Worm (Caenorhabditis elegans) whole organism, L1 larva: Measurements from ENCODE around the gene F47C12.8.

Source experiments
- C16A3.4 ChIP-seq: fragments of 150-350 bp; optimal IDR thresholded peaks from 2 replicates; lab custom pipeline; 2014; ENCODE audit warnings: missing biosample characterization, missing genetic modification characterization
- C34B4.2 ChIP-seq: sonication (generic microtip); optimal IDR thresholded peaks from 2 replicates; lab custom pipeline; 2017; ENCODE audit warnings: mild to moderate bottlenecking, missing genetic modification characterization, missing compliant biosample characterization
- Y116A8C.19 ChIP-seq: sonication (generic microtip); optimal IDR thresholded peaks from 2 replicates; lab custom pipeline; 2016; ENCODE audit warnings: missing compliant biosample characterization, missing genetic modification characterization, borderline replicate concordance
- aha-1 ChIP-seq: fragments of 150-350 bp; optimal IDR thresholded peaks from 2 replicates; lab custom pipeline; 2014; ENCODE audit warnings: missing biosample characterization, missing genetic modification characterization
- alr-1 ChIP-seq: fragments of 200-800 bp; sonication (Bioruptor generic); optimal IDR thresholded peaks from 2 replicates; lab custom pipeline; 2018; ENCODE audit warnings: borderline replicate concordance, mild to moderate bottlenecking, missing genetic modification characterization, missing compliant biosample characterization
- ama-1 ChIP-seq: fragments of 150-350 bp; optimal IDR thresholded peaks from 2 replicates; lab custom pipeline; 2014
- ceh-8 ChIP-seq: fragments of 200-800 bp; sonication (Bioruptor generic); optimal IDR thresholded peaks from 2 replicates; lab custom pipeline; 2018; ENCODE audit warnings: mild to moderate bottlenecking, missing genetic modification characterization, moderate library complexity, missing compliant biosample characterization
- ceh-82 ChIP-seq, 3 experiments: fragments of 150-350 bp in 1 of 3; sonication (generic microtip) in 2 of 3; optimal IDR thresholded peaks; 2 replicates each; lab custom pipeline; 2014 to 2017; ENCODE audit warnings: missing biosample characterization in 3 of 3, missing genetic modification characterization in 3 of 3
- dpl-1 ChIP-seq, 3 experiments: fragments of 150-350 bp in 2 of 3; sonication (generic microtip) in 1 of 3; optimal IDR thresholded peaks; 2 replicates each; lab custom pipeline; 2014 to 2017; ENCODE audit warnings: missing biosample characterization in 3 of 3, missing genetic modification characterization in 3 of 3, missing genetic modification reagents in 3 of 3
- dsc-1 ChIP-seq: sonication (generic microtip); optimal IDR thresholded peaks from 2 replicates; lab custom pipeline; 2016; ENCODE audit warnings: mild to moderate bottlenecking, missing genetic modification characterization, missing compliant biosample characterization
- efl-1 ChIP-seq, 4 experiments: fragments of 150-350 bp; optimal IDR thresholded peaks in 3 of 4; peaks in 1 of 4; 1 replicate in 1 of 4; 2 replicates in 3 of 4; lab custom pipeline; 2014; ENCODE audit warnings: missing biosample characterization in 2 of 4, missing genetic modification characterization in 2 of 4, missing genetic modification reagents in 2 of 4
- elt-2 ChIP-seq: sonication (generic microtip); optimal IDR thresholded peaks from 2 replicates; lab custom pipeline; 2016; ENCODE audit warnings: missing genetic modification characterization, mild to moderate bottlenecking, inconsistent platforms, missing compliant biosample characterization, missing genetic modification reagents
- elt-3 ChIP-seq, 6 experiments: fragments of 150-350 bp in 1 of 6; sonication (generic microtip); optimal IDR thresholded peaks; 2 replicates each; lab custom pipeline; 2017 to 2018; ENCODE audit warnings: missing biosample characterization in 6 of 6, missing genetic modification characterization in 6 of 6, inconsistent platforms in 1 of 6
- ets-5 ChIP-seq: fragments of 200-800 bp; sonication (Bioruptor generic); IDR thresholded peaks from 2 replicates; pipeline ENCODE4 v1.3.6; 2022; ENCODE audit warnings: missing genetic modification characterization, missing compliant biosample characterization
- fkh-8 ChIP-seq: sonication (generic microtip); optimal IDR thresholded peaks from 2 replicates; lab custom pipeline; 2016; ENCODE audit warnings: mild to moderate bottlenecking, missing genetic modification characterization, missing compliant biosample characterization
- fos-1 ChIP-seq: fragments of 150-350 bp; optimal IDR thresholded peaks from 2 replicates; lab custom pipeline; 2014; ENCODE audit warnings: missing biosample characterization, missing genetic modification characterization
- grh-1 ChIP-seq: fragments of 200-800 bp; sonication (Bioruptor generic); IDR thresholded peaks from 2 replicates; pipeline ENCODE4 v1.3.6; 2022; ENCODE audit warnings: missing genetic modification reagents, missing genetic modification characterization, missing compliant biosample characterization
- hpl-2 ChIP-seq: fragments of 150-350 bp; optimal IDR thresholded peaks from 2 replicates; lab custom pipeline; 2014; ENCODE audit warnings: missing biosample characterization, missing genetic modification reagents, missing genetic modification characterization
- irx-1 ChIP-seq: sonication (generic microtip); optimal IDR thresholded peaks from 2 replicates; lab custom pipeline; 2016; ENCODE audit warnings: missing genetic modification characterization, missing compliant biosample characterization
- lin-14 ChIP-seq: fragments of 200-800 bp; sonication (Bioruptor generic); optimal IDR thresholded peaks from 2 replicates; lab custom pipeline; 2018; ENCODE audit warnings: mild to moderate bottlenecking, missing genetic modification characterization, moderate library complexity, missing compliant biosample characterization
- lin-15B ChIP-seq: fragments of 150-350 bp; sonication (generic microtip); optimal IDR thresholded peaks from 3 replicates; lab custom pipeline; 2014; ENCODE audit warnings: missing biosample characterization, missing genetic modification characterization
- lin-35 ChIP-seq, 2 experiments: fragments of 150-350 bp; optimal IDR thresholded peaks; 2 replicates each; lab custom pipeline; 2014; ENCODE audit warnings: missing biosample characterization in 2 of 2, missing genetic modification characterization in 2 of 2, missing genetic modification reagents in 2 of 2
- lin-39 ChIP-seq: fragments of 150-350 bp; optimal IDR thresholded peaks from 2 replicates; lab custom pipeline; 2014; ENCODE audit warnings: missing biosample characterization, missing genetic modification reagents, missing genetic modification characterization
- lir-3 ChIP-seq: sonication (generic microtip); optimal IDR thresholded peaks from 2 replicates; lab custom pipeline; 2016; ENCODE audit warnings: mild to moderate bottlenecking, missing genetic modification characterization, moderate library complexity, missing compliant biosample characterization; ENCODE audit not compliant: poor library complexity
- lsy-2 ChIP-seq, 2 experiments: fragments of 150-350 bp; optimal IDR thresholded peaks; 2 replicates each; lab custom pipeline; 2014; ENCODE audit warnings: missing biosample characterization in 2 of 2, missing genetic modification characterization in 2 of 2
- mab-9 ChIP-seq: fragments of 200-800 bp; sonication (Bioruptor generic); IDR thresholded peaks from 2 replicates; pipeline ENCODE4 v1.3.6; 2022; ENCODE audit warnings: missing genetic modification reagents, missing genetic modification characterization, missing compliant biosample characterization
- mdl-1 ChIP-seq, 2 experiments: fragments of 150-350 bp; optimal IDR thresholded peaks; 2 replicates each; lab custom pipeline; 2014 to 2017; ENCODE audit warnings: missing biosample characterization in 2 of 2, missing genetic modification characterization in 2 of 2, inconsistent platforms in 1 of 2
- mef-2 ChIP-seq: fragments of 150-350 bp; optimal IDR thresholded peaks from 2 replicates; lab custom pipeline; 2014; ENCODE audit warnings: missing biosample characterization, missing genetic modification characterization
- mep-1 ChIP-seq: fragments of 150-350 bp; optimal IDR thresholded peaks from 2 replicates; lab custom pipeline; 2014; ENCODE audit warnings: missing biosample characterization, missing genetic modification characterization
- nhr-11 ChIP-seq: fragments of 150-350 bp; optimal IDR thresholded peaks from 2 replicates; lab custom pipeline; 2014; ENCODE audit warnings: missing biosample characterization, missing genetic modification characterization
- nhr-19 ChIP-seq: fragments of 200-800 bp; sonication (Bioruptor generic); conservative IDR thresholded peaks from 2 replicates; pipeline ENCODE4 v1.3.6; 2022; ENCODE audit warnings: missing genetic modification characterization, missing compliant biosample characterization
- nhr-47 ChIP-seq: sonication (generic microtip); optimal IDR thresholded peaks from 2 replicates; lab custom pipeline; 2016; ENCODE audit warnings: mild to moderate bottlenecking, missing genetic modification characterization, moderate library complexity, missing compliant biosample characterization
- nhr-77 ChIP-seq: fragments of 150-350 bp; optimal IDR thresholded peaks from 2 replicates; lab custom pipeline; 2014; ENCODE audit warnings: missing biosample characterization, missing genetic modification characterization
- nhr-90 ChIP-seq: sonication (generic microtip); optimal IDR thresholded peaks from 2 replicates; lab custom pipeline; 2016; ENCODE audit warnings: mild to moderate bottlenecking, missing genetic modification characterization, missing compliant biosample characterization; ENCODE audit not compliant: poor library complexity
- pax-3 ChIP-seq: fragments of 200-800 bp; sonication (Bioruptor generic); optimal IDR thresholded peaks from 2 replicates; lab custom pipeline; 2018; ENCODE audit warnings: mild to moderate bottlenecking, missing genetic modification characterization, moderate library complexity, missing compliant biosample characterization
- snpc-4 ChIP-seq: fragments of 150-350 bp; optimal IDR thresholded peaks from 2 replicates; lab custom pipeline; 2014; ENCODE audit warnings: missing biosample characterization, missing genetic modification characterization
- snu-23 ChIP-seq: sonication (generic microtip); optimal IDR thresholded peaks from 2 replicates; lab custom pipeline; 2016; ENCODE audit warnings: missing genetic modification characterization, missing compliant biosample characterization
- sox-4 ChIP-seq: sonication (generic microtip); optimal IDR thresholded peaks from 2 replicates; lab custom pipeline; 2016; ENCODE audit warnings: missing genetic modification characterization, missing compliant biosample characterization
- sptf-1 ChIP-seq: fragments of 150-350 bp; optimal IDR thresholded peaks from 2 replicates; lab custom pipeline; 2014; ENCODE audit warnings: missing biosample characterization, missing genetic modification characterization
- sup-37 ChIP-seq: fragments of 200-800 bp; sonication (Bioruptor generic); optimal IDR thresholded peaks from 2 replicates; lab custom pipeline; 2018; ENCODE audit warnings: mild to moderate bottlenecking, missing genetic modification characterization, missing compliant biosample characterization
- swsn-7 ChIP-seq: sonication (generic microtip); optimal IDR thresholded peaks from 2 replicates; lab custom pipeline; 2016; ENCODE audit warnings: missing genetic modification characterization, missing compliant biosample characterization
- tlp-1 ChIP-seq: fragments of 150-350 bp; optimal IDR thresholded peaks from 2 replicates; lab custom pipeline; 2014; ENCODE audit warnings: missing biosample characterization, missing genetic modification characterization
- unc-30 ChIP-seq: sonication (generic microtip); optimal IDR thresholded peaks from 2 replicates; lab custom pipeline; 2017; ENCODE audit warnings: missing biosample characterization, missing genetic modification characterization
- unc-86 ChIP-seq: sonication (generic microtip); optimal IDR thresholded peaks from 2 replicates; lab custom pipeline; 2016; ENCODE audit warnings: missing genetic modification characterization, missing compliant biosample characterization
- unc-98 ChIP-seq: fragments of 200-800 bp; sonication (Bioruptor generic); IDR thresholded peaks from 2 replicates; pipeline ENCODE4 v1.3.6; 2022; ENCODE audit warnings: missing genetic modification characterization, missing compliant biosample characterization
- xbp-1 ChIP-seq: sonication (generic microtip); optimal IDR thresholded peaks from 2 replicates; lab custom pipeline; 2016; ENCODE audit warnings: missing genetic modification characterization, missing compliant biosample characterization
- zip-4 ChIP-seq: fragments of 200-800 bp; sonication (Bioruptor generic); optimal IDR thresholded peaks from 2 replicates; lab custom pipeline; 2018; ENCODE audit warnings: mild to moderate bottlenecking, missing genetic modification characterization, moderate library complexity, missing compliant biosample characterization
- ztf-11 ChIP-seq, 2 experiments: sonication (generic microtip); optimal IDR thresholded peaks; 2 replicates each; lab custom pipeline; 2016 to 2017; ENCODE audit warnings: missing genetic modification characterization in 2 of 2, missing biosample characterization in 1 of 2, missing compliant biosample characterization in 1 of 2
- ztf-4 ChIP-seq: fragments of 150-350 bp; optimal IDR thresholded peaks from 2 replicates; lab custom pipeline; 2014; ENCODE audit warnings: missing biosample characterization, missing genetic modification characterization

F47C12.8 gene

DNA sequence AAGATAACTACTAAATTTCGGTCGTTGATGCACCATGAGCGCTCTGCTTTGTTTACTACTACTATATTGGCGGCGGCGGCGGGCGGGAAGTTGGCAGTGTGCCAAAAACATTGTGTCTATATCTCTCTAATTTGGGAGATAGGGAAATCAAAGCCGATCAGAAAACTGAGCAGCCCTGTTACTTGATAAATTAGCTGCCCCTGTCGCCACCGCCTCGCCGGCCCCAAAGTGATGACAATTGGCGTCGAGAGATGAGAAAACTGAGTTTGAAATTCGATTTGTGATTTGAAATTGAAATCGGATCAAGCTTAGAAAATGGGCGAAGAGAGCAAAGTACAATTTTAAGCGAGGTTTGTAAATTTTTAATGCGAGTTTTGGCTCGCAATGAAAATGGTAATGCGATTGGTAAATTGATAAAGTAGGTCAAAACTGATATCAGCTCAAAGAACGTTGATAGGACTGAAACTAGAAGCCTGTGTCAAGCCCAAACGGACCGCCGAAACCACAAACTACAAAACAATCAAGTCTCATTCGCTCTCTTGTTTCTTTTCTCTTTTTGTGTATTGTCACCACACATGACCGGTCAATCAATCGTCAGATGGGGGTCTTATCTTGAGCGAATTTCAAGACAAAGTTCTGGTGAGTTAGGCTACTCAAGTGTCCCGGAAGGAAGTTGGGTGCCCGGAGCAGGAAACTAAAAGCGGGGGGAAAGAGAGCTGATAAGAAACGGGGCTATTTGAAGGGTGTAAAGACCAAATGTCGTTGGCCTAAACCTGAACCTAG is 28.9 kb upstream of the F47C12.8 start (continued):
- no peak for TF ChIP-seq elt-3 (tag; optimal IDR thresholded peaks at IDR 0.05; lab: Kevin White, UChicago)
- TF ChIP-seq mep-1 = no peak
- TF ChIP-seq lsy-2 (tag; optimal IDR thresholded peaks at IDR 0.05; lab: Kevin White, UChicago) = no peak
- no peak for TF ChIP-seq unc-86 (tag; lab: Kevin White, UChicago)
- no peak for TF ChIP-seq unc-30 (tag; lab: Kevin White, UChicago)
- no peak for TF ChIP-seq hpl-2 (GFP tag; lab: Kevin White, UChicago)
- TF ChIP-seq nhr-77 (tag; lab: Kevin White, UChicago) = no peak
- no peak for TF ChIP-seq mef-2 (tag; lab: Kevin White, UChicago)
- peak; percentile 4 for TF ChIP-seq nhr-47 (tag; lab: Kevin White, UChicago)
- no peak for TF ChIP-seq Y116A8C.19
- TF ChIP-seq efl-1 (optimal IDR thresholded peaks at IDR 0.05; lab: Kevin White, UChicago) = no peak
- peak in 1 of 2 experiments; percentile 11 for TF ChIP-seq efl-1 (GFP tag; optimal IDR thresholded peaks at IDR 0.05 in 1 of 2; lab: Kevin White, UChicago)
- peak; percentile 28 for TF ChIP-seq lin-14
- no peak for TF ChIP-seq fos-1
- no peak for TF ChIP-seq tlp-1
- TF ChIP-seq xbp-1 (tag; lab: Kevin White, UChicago) = no peak
- TF ChIP-seq nhr-11 (tag; lab: Kevin White, UChicago) = no peak
- TF ChIP-seq irx-1 (tag; lab: Kevin White, UChicago) = no peak
- TF ChIP-seq sox-4 (tag; lab: Kevin White, UChicago) = no peak
- TF ChIP-seq ztf-11 (tag; optimal IDR thresholded peaks at IDR 0.05; lab: Kevin White, UChicago) = no peak
- TF ChIP-seq lin-39 (tag; lab: Kevin White, UChicago) = no peak
- no peak for TF ChIP-seq C34B4.2 (tag; lab: Kevin White, UChicago)
- no peak for TF ChIP-seq ceh-82 (tag; optimal IDR thresholded peaks at IDR 0.05; lab: Kevin White, UChicago)
- TF ChIP-seq pax-3 (tag; lab: Kevin White, UChicago) = no peak
- no peak for TF ChIP-seq C16A3.4
- no peak for TF ChIP-seq grh-1
- TF ChIP-seq elt-2 (tag; lab: Kevin White, UChicago) = peak; percentile 78
- TF ChIP-seq mab-9 (GFP tag; lab: Robert Waterston, UW) = no peak
- no peak for TF ChIP-seq unc-98 (GFP tag; lab: Robert Waterston, UW)
- TF ChIP-seq ama-1 (lab: Kevin White, UChicago) = no peak
- TF ChIP-seq lin-15B (tag; lab: Kevin White, UChicago) = no peak
- no peak for TF ChIP-seq fkh-8 (tag; lab: Kevin White, UChicago)
- TF ChIP-seq snpc-4 (tag; lab: Kevin White, UChicago) = no peak
- no peak for TF ChIP-seq zip-4 (GFP tag; lab: Kevin White, UChicago)
- no peak for TF ChIP-seq sup-37
- TF ChIP-seq dsc-1 (tag; lab: Kevin White, UChicago) = no peak
- no peak for TF ChIP-seq sptf-1 (tag; lab: Kevin White, UChicago)
- no peak for TF ChIP-seq alr-1 (tag; lab: Kevin White, UChicago)

DNA sequence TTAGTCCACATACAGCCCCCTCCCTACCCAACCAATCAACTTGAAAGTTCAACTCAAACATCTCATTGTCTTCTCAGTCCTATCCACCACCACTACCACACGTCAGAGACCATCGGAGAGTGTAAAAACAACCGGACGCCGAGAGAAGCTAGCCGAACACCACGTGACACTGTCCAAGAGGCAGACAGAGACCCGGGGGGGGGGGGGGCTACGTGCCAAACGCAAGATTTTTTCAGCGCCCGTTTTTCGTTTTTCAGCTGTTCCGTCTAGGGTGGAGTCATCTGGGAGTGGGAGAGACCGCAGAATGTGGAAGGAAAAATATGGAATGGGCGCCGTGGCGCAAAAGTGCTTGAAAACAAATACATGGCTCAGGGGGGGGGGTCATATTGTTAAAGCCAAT is 27.5 kb upstream of the F47C12.8 start:
- TF ChIP-seq snu-23 (GFP tag; lab: Kevin White, UChicago) (peak; percentile 45), lir-3 (peak; percentile 0), mdl-1 (tag; optimal IDR thresholded peaks at IDR 0.05; lab: Kevin White, UChicago) (peak; percentile 53 to 94), mep-1 (peak; percentile 65), ets-5 (GFP tag; lab: Robert Waterston, UW) (no peak), swsn-7 (tag; lab: Kevin White, UChicago) (peak; percentile 44), pax-3 (tag; lab: Kevin White, UChicago) (peak; percentile 67), dsc-1 (tag; lab: Kevin White, UChicago) (peak; percentile 30), snpc-4 (tag; lab: Kevin White, UChicago) (peak; percentile 43), ztf-4 (tag; lab: Kevin White, UChicago) (peak; percentile 53), unc-86 (tag; lab: Kevin White, UChicago) (no peak), nhr-19 (GFP tag; lab: Robert Waterston, UW) (peak; percentile 76), lin-35 (GFP tag; optimal IDR thresholded peaks at IDR 0.05; lab: Kevin White, UChicago) (peak in 1 of 2 experiments; percentile 54), lsy-2 (tag; optimal IDR thresholded peaks at IDR 0.05; lab: Kevin White, UChicago) (peak in 1 of 2 experiments; percentile 38), unc-98 (GFP tag; lab: Robert Waterston, UW) (no peak; the same call in 1 of the 2 replicates), nhr-90 (tag; lab: Kevin White, UChicago) (peak; percentile 43), dpl-1 (GFP tag; optimal IDR thresholded peaks at IDR 0.05; lab: Kevin White, UChicago) (peak in 2 of 3 experiments; percentile 15 to 19), unc-30 (tag; lab: Kevin White, UChicago) (no peak), xbp-1 (tag; lab: Kevin White, UChicago) (peak; percentile 14), ceh-82 (tag; optimal IDR thresholded peaks at IDR 0.05; lab: Kevin White, UChicago) (peak in 1 of 3 experiments; percentile 38), aha-1 (tag; lab: Kevin White, UChicago) (peak; percentile 99), ceh-8 (no peak)
